Worm (Caenorhabditis elegans) whole organism, late embryonic: ENCODE measurements around the gene mlc-7.
A peak's percentile ranks its signal among the peaks of the same experiment; 100 is the strongest.
"Not testable (repeated sequence)": the region's sequence is repeated elsewhere in the genome, so short reads cannot be mapped to it uniquely, and the experiment has no call there.

Experiments
- K02D7.2 ChIP-seq: sonication (generic microtip); optimal IDR thresholded peaks from 2 replicates; lab custom pipeline; 2017; ENCODE audit warnings: mild to moderate bottlenecking, missing genetic modification characterization, missing compliant biosample characterization
- K09A11.1 ChIP-seq: sonication (generic microtip); optimal IDR thresholded peaks from 2 replicates; lab custom pipeline; 2017; ENCODE audit warnings: antibody characterized with exemption, mild to moderate bottlenecking, missing genetic modification characterization, missing compliant biosample characterization; ENCODE audit not compliant: insufficient read depth
- T23F11.4 ChIP-seq: fragments of 200-800 bp; sonication (Bioruptor generic); optimal IDR thresholded peaks from 2 replicates; lab custom pipeline; 2018; ENCODE audit warnings: mild to moderate bottlenecking, missing genetic modification characterization, missing compliant biosample characterization
- Y22D7AL.16 ChIP-seq: sonication (generic microtip); optimal IDR thresholded peaks from 2 replicates; lab custom pipeline; 2016; ENCODE audit warnings: missing genetic modification characterization, missing compliant biosample characterization
- ahr-1 ChIP-seq: sonication (generic microtip); optimal IDR thresholded peaks from 2 replicates; lab custom pipeline; 2016; ENCODE audit warnings: missing genetic modification characterization, missing compliant biosample characterization
- ceh-18 ChIP-seq: sonication (generic microtip); optimal IDR thresholded peaks from 2 replicates; lab custom pipeline; 2016; ENCODE audit warnings: missing genetic modification characterization, missing compliant biosample characterization
- ceh-2 ChIP-seq: sonication (generic microtip); optimal IDR thresholded peaks from 2 replicates; lab custom pipeline; 2016; ENCODE audit warnings: missing genotype, missing genetic modification characterization, missing compliant biosample characterization
- ceh-24 ChIP-seq: sonication (generic microtip); optimal IDR thresholded peaks from 2 replicates; lab custom pipeline; 2016; ENCODE audit warnings: mild to moderate bottlenecking, missing genetic modification characterization, missing compliant biosample characterization
- ceh-30 ChIP-seq: fragments of 150-350 bp; optimal IDR thresholded peaks from 2 replicates; lab custom pipeline; 2014; ENCODE audit warnings: missing biosample characterization, missing genetic modification characterization
- ceh-48 ChIP-seq: sonication (generic microtip); optimal IDR thresholded peaks from 2 replicates; lab custom pipeline; 2016; ENCODE audit warnings: missing genetic modification characterization, inconsistent platforms, missing compliant biosample characterization
- ceh-6 ChIP-seq: fragments of 200-800 bp; sonication (Bioruptor generic); optimal IDR thresholded peaks from 2 replicates; lab custom pipeline; 2018; ENCODE audit warnings: mild to moderate bottlenecking, missing genetic modification characterization, missing compliant biosample characterization
- ceh-9 ChIP-seq: sonication (generic microtip); optimal IDR thresholded peaks from 2 replicates; lab custom pipeline; 2016; ENCODE audit warnings: mild to moderate bottlenecking, missing genetic modification characterization, inconsistent platforms, missing compliant biosample characterization
- che-1 ChIP-seq: sonication (generic microtip); optimal IDR thresholded peaks from 2 replicates; lab custom pipeline; 2016; ENCODE audit warnings: mild to moderate bottlenecking, missing genetic modification characterization, missing compliant biosample characterization
- dmd-4 ChIP-seq: sonication (generic microtip); optimal IDR thresholded peaks from 2 replicates; lab custom pipeline; 2016; ENCODE audit warnings: borderline replicate concordance, missing genetic modification characterization, missing compliant biosample characterization
- elt-2 ChIP-seq: sonication (generic microtip); optimal IDR thresholded peaks from 2 replicates; lab custom pipeline; 2016; ENCODE audit warnings: missing genetic modification reagents, missing genetic modification characterization, missing compliant biosample characterization
- eyg-1 ChIP-seq: sonication (generic microtip); optimal IDR thresholded peaks from 2 replicates; lab custom pipeline; 2016; ENCODE audit warnings: missing genotype, missing genetic modification characterization, missing compliant biosample characterization
- fkh-6 ChIP-seq: sonication (generic microtip); optimal IDR thresholded peaks from 2 replicates; lab custom pipeline; 2016; ENCODE audit warnings: missing genetic modification characterization, missing compliant biosample characterization
- gmeb-2 ChIP-seq: sonication (generic microtip); optimal IDR thresholded peaks from 2 replicates; lab custom pipeline; 2016; ENCODE audit warnings: missing genetic modification characterization, inconsistent platforms, missing compliant biosample characterization
- hlh-30 ChIP-seq: sonication (generic microtip); optimal IDR thresholded peaks from 2 replicates; lab custom pipeline; 2017; ENCODE audit warnings: antibody characterized with exemption, missing genetic modification characterization, missing compliant biosample characterization; ENCODE audit not compliant: insufficient read depth
- hlh-6 ChIP-seq: sonication (generic microtip); optimal IDR thresholded peaks from 2 replicates; lab custom pipeline; 2016; ENCODE audit warnings: missing genotype, missing genetic modification characterization, missing compliant biosample characterization
- lim-6 ChIP-seq: sonication (generic microtip); optimal IDR thresholded peaks from 2 replicates; lab custom pipeline; 2016; ENCODE audit warnings: missing genetic modification characterization, missing compliant biosample characterization
- lin-11 ChIP-seq: fragments of 200-800 bp; sonication (Bioruptor generic); optimal IDR thresholded peaks from 2 replicates; lab custom pipeline; 2018; ENCODE audit warnings: mild to moderate bottlenecking, missing genetic modification characterization, missing compliant biosample characterization
- madf-2 ChIP-seq: sonication (generic microtip); optimal IDR thresholded peaks from 2 replicates; lab custom pipeline; 2017; ENCODE audit warnings: missing genetic modification characterization, missing compliant biosample characterization
- nfya-1 ChIP-seq: sonication (generic microtip); optimal IDR thresholded peaks from 2 replicates; lab custom pipeline; 2017; ENCODE audit warnings: missing genetic modification characterization, mild to moderate bottlenecking, missing compliant biosample characterization, antibody characterized with exemption, moderate library complexity
- nhr-11 ChIP-seq: fragments of 150-350 bp; optimal IDR thresholded peaks from 2 replicates; lab custom pipeline; 2014; ENCODE audit warnings: missing biosample characterization, missing genetic modification characterization
- nhr-232 ChIP-seq: sonication (generic microtip); optimal IDR thresholded peaks from 2 replicates; lab custom pipeline; 2016; ENCODE audit warnings: missing genetic modification characterization, missing compliant biosample characterization
- odd-2 ChIP-seq: sonication (generic microtip); optimal IDR thresholded peaks from 2 replicates; lab custom pipeline; 2017; ENCODE audit warnings: antibody characterized with exemption, mild to moderate bottlenecking, missing genetic modification characterization, missing compliant biosample characterization
- pag-3 ChIP-seq: sonication (generic microtip); optimal IDR thresholded peaks from 2 replicates; lab custom pipeline; 2016; ENCODE audit warnings: missing compliant biosample characterization, missing genetic modification characterization, borderline replicate concordance
- pax-1 ChIP-seq: fragments of 150-350 bp; optimal IDR thresholded peaks from 2 replicates; lab custom pipeline; 2014; ENCODE audit warnings: missing biosample characterization, missing genetic modification characterization
- pha-2 ChIP-seq: sonication (generic microtip); optimal IDR thresholded peaks from 2 replicates; lab custom pipeline; 2017; ENCODE audit warnings: mild to moderate bottlenecking, missing genetic modification characterization, missing compliant biosample characterization
- pha-4 ChIP-seq: fragments of 150-350 bp; optimal IDR thresholded peaks from 2 replicates; lab custom pipeline; 2018; ENCODE audit warnings: missing biosample characterization, missing genetic modification reagents, missing genetic modification characterization
- pros-1 ChIP-seq: fragments of 150-350 bp; optimal IDR thresholded peaks from 2 replicates; lab custom pipeline; 2014; ENCODE audit warnings: missing biosample characterization, missing genetic modification reagents, missing genetic modification characterization
- ref-2 ChIP-seq: sonication (generic microtip); optimal IDR thresholded peaks from 2 replicates; lab custom pipeline; 2016; ENCODE audit warnings: missing genetic modification characterization, missing compliant biosample characterization
- rnt-1 ChIP-seq: sonication (generic microtip); optimal IDR thresholded peaks from 2 replicates; lab custom pipeline; 2016; ENCODE audit warnings: missing genetic modification characterization, missing compliant biosample characterization
- sdc-2 ChIP-seq: sonication (generic microtip); optimal IDR thresholded peaks from 2 replicates; lab custom pipeline; 2016; ENCODE audit warnings: missing genotype, missing genetic modification characterization, missing compliant biosample characterization
- syd-9 ChIP-seq: sonication (generic microtip); optimal IDR thresholded peaks from 2 replicates; lab custom pipeline; 2016; ENCODE audit warnings: mild to moderate bottlenecking, missing genetic modification characterization, moderate library complexity, missing compliant biosample characterization
- ttx-3 ChIP-seq: sonication (generic microtip); optimal IDR thresholded peaks from 2 replicates; lab custom pipeline; 2016; ENCODE audit warnings: missing genetic modification reagents, missing genetic modification characterization, missing compliant biosample characterization
- unc-3 ChIP-seq, 2 experiments: fragments of 200-800 bp in 1 of 2; sonication (Bioruptor generic) in 1 of 2; sonication (generic microtip) in 1 of 2; conservative IDR thresholded peaks in 1 of 2; optimal IDR thresholded peaks in 1 of 2; 2 replicates each; pipeline versions ENCODE4 v1.3.6 to Lab custom; 2016 to 2022; ENCODE audit warnings: missing compliant biosample characterization in 2 of 2, missing genetic modification characterization in 2 of 2, missing genetic modification reagents in 1 of 2
- unc-55 ChIP-seq: sonication (generic microtip); optimal IDR thresholded peaks from 2 replicates; lab custom pipeline; 2017; ENCODE audit warnings: missing biosample characterization, missing genetic modification reagents, missing genetic modification characterization
- unc-86 ChIP-seq: sonication (generic microtip); optimal IDR thresholded peaks from 2 replicates; lab custom pipeline; 2016; ENCODE audit warnings: missing genetic modification characterization, missing compliant biosample characterization

mlc-7 gene

ce11 chrIII:13751144-13751543 is at the start of gene mlc-7:
Gene mlc-7, plus strand, starts transcription at chrIII:13751444.
- TF ChIP-seq unc-86; unc-3 (GFP tag; conservative IDR thresholded peaks at IDR 0.05; lab: Robert Waterston, UW); unc-3 (tag; optimal IDR thresholded peaks at IDR 0.05; lab: Kevin White, UChicago); fkh-6 (tag; lab: Kevin White, UChicago): not testable (repeated sequence)

ce11 chrIII:13701691-13702090 is 49.6 kb upstream of the mlc-7 start, which contains the start of gene lit-1:
Gene lit-1, plus strand, starts transcription at chrIII:13701991.
- TF ChIP-seq elt-2 (tag; lab: Kevin White, UChicago) = no peak
- TF ChIP-seq syd-9 (tag; lab: Kevin White, UChicago) = no peak
- no peak for TF ChIP-seq ceh-30 (tag; lab: Kevin White, UChicago)
- no peak for TF ChIP-seq pha-4 (tag; lab: Kevin White, UChicago)
- no peak for TF ChIP-seq madf-2 (tag; lab: Kevin White, UChicago)
- TF ChIP-seq nhr-232 (tag; lab: Kevin White, UChicago) = no peak
- no peak for TF ChIP-seq ceh-9 (tag; lab: Kevin White, UChicago)
- no peak for TF ChIP-seq T23F11.4 (GFP tag; lab: Kevin White, UChicago)

ce11 chrIII:13708415-13708814 is 42.8 kb upstream of the mlc-7 start:
- TF ChIP-seq elt-2 (tag; lab: Kevin White, UChicago) = no peak
- peak; percentile 58 for TF ChIP-seq nfya-1 (tag; lab: Kevin White, UChicago)

ce11 chrIII:13709122-13709521 is 42.1 kb upstream of the mlc-7 start:
- TF ChIP-seq sdc-2 (tag; lab: Kevin White, UChicago) = peak; percentile 5
- TF ChIP-seq hlh-30 (tag; lab: Kevin White, UChicago) = peak; percentile 40
- TF ChIP-seq che-1 (tag; lab: Kevin White, UChicago) = no peak
- TF ChIP-seq unc-55 (GFP tag; lab: Kevin White, UChicago) = no peak
- TF ChIP-seq ceh-24 (tag; lab: Kevin White, UChicago) = no peak
- no peak for TF ChIP-seq K02D7.2 (tag; lab: Kevin White, UChicago)
- TF ChIP-seq ref-2 (tag; lab: Kevin White, UChicago) = peak; percentile 29

- TF ChIP-seq ahr-1 (tag; lab: Kevin White, UChicago) = no peak
- no peak for TF ChIP-seq K09A11.1 (tag; lab: Kevin White, UChicago)
- no peak for TF ChIP-seq nhr-11 (tag; lab: Kevin White, UChicago)
Measured at ce11 chrIII:13710666-13711065, 40.6 kb upstream of the mlc-7 start.

- no peak for TF ChIP-seq Y22D7AL.16 (tag; lab: Kevin White, UChicago)
- TF ChIP-seq ceh-6 (GFP tag; lab: Kevin White, UChicago) = no peak
- TF ChIP-seq lin-11 (tag; lab: Kevin White, UChicago) = no peak
- TF ChIP-seq gmeb-2 = no peak
- no peak for TF ChIP-seq ttx-3 (tag; lab: Kevin White, UChicago)
- peak; percentile 36 for TF ChIP-seq pax-1 (tag; lab: Kevin White, UChicago)
- no peak for TF ChIP-seq eyg-1 (tag; lab: Kevin White, UChicago)
- no peak for TF ChIP-seq ceh-48 (tag; lab: Kevin White, UChicago)
- no peak for TF ChIP-seq madf-2 (tag; lab: Kevin White, UChicago)
- TF ChIP-seq nfya-1 (tag; lab: Kevin White, UChicago) = peak; percentile 71
- no peak for TF ChIP-seq lim-6
- no peak for TF ChIP-seq ahr-1 (tag; lab: Kevin White, UChicago)
- TF ChIP-seq ref-2 (tag; lab: Kevin White, UChicago) = peak; percentile 44
- TF ChIP-seq T23F11.4 (GFP tag; lab: Kevin White, UChicago) = no peak
- no peak for TF ChIP-seq pha-2 (tag; lab: Kevin White, UChicago)
- no peak for TF ChIP-seq dmd-4 (tag; lab: Kevin White, UChicago)
- no peak for TF ChIP-seq K02D7.2 (tag; lab: Kevin White, UChicago)
- TF ChIP-seq pros-1 (tag; lab: Kevin White, UChicago) = no peak
- TF ChIP-seq odd-2 = no peak
- no peak for TF ChIP-seq che-1 (tag; lab: Kevin White, UChicago)
- TF ChIP-seq ceh-9 (tag; lab: Kevin White, UChicago) = no peak
- TF ChIP-seq ceh-2 = peak; percentile 17
- no peak for TF ChIP-seq nhr-11 (tag; lab: Kevin White, UChicago)
- no peak for TF ChIP-seq pag-3 (tag; lab: Kevin White, UChicago)
- TF ChIP-seq hlh-6 = peak; percentile 37
- TF ChIP-seq unc-86 = no peak
- peak; percentile 36 for TF ChIP-seq rnt-1 (tag; lab: Kevin White, UChicago)
- TF ChIP-seq ceh-18 = peak; percentile 50
Measured at ce11 chrIII:13712854-13713293, 38.4 kb upstream of the mlc-7 start.
